Worm (Caenorhabditis elegans): Measurements from ENCODE around the gene C27A7.8.

C27A7.8 gene

ce11 chrV:12184308-12184999 is 31.5 kb downstream of the C27A7.8 start, which contains the start of gene srd-4:
TSS of gene srd-4 (plus strand) at chrV:12184949.
- TF ChIP-seq him-1 (tag; optimal IDR thresholded peaks at IDR 0.05) = no peak
- TF ChIP-seq dao-5 (tag; optimal IDR thresholded peaks at IDR 0.05) = no peak
- no peak for TF ChIP-seq W03F9.2 (tag; optimal IDR thresholded peaks at IDR 0.05)

- TF ChIP-seq him-1 (tag; optimal IDR thresholded peaks at IDR 0.05) (no peak), dao-5 (tag; optimal IDR thresholded peaks at IDR 0.05) (no peak), W03F9.2 (tag; optimal IDR thresholded peaks at IDR 0.05) (no peak)
Measured at ce11 chrV:12187344-12187743, 34.4 kb downstream of the C27A7.8 start, which contains the start of gene ZK863.8. TSS of gene ZK863.8 (minus strand) at chrV:12187516.

- TF ChIP-seq dao-5 (tag; optimal IDR thresholded peaks at IDR 0.05) (no peak), him-1 (tag; optimal IDR thresholded peaks at IDR 0.05) (no peak), W03F9.2 (tag; optimal IDR thresholded peaks at IDR 0.05) (no peak)
Measured at ce11 chrV:12188830-12189229, 35.9 kb downstream of the C27A7.8 start.

- no peak for TF ChIP-seq him-1 (tag; optimal IDR thresholded peaks at IDR 0.05)
- no peak for TF ChIP-seq dao-5 (tag; optimal IDR thresholded peaks at IDR 0.05)
- TF ChIP-seq W03F9.2 (tag; optimal IDR thresholded peaks at IDR 0.05) = peak; percentile 56
Measured at ce11 chrV:12190943-12191569, 38.1 kb downstream of the C27A7.8 start, which contains the start of gene dpy-30. TSS of gene dpy-30 (plus strand) at chrV:12191519.

- TF ChIP-seq W03F9.2 (tag; optimal IDR thresholded peaks at IDR 0.05) = no peak
- no peak for TF ChIP-seq dao-5 (tag; optimal IDR thresholded peaks at IDR 0.05)
- TF ChIP-seq him-1 (tag; optimal IDR thresholded peaks at IDR 0.05) = no peak
Measured at ce11 chrV:12192129-12192528, 39.2 kb downstream of the C27A7.8 start, which contains the start of gene rnp-1. TSS of gene rnp-1 (plus strand) at chrV:12192273.

- no peak for TF ChIP-seq dao-5 (tag; optimal IDR thresholded peaks at IDR 0.05)
- no peak for TF ChIP-seq W03F9.2 (tag; optimal IDR thresholded peaks at IDR 0.05)
- no peak for TF ChIP-seq him-1 (tag; optimal IDR thresholded peaks at IDR 0.05)
Measured at ce11 chrV:12194275-12194674, 41.3 kb downstream of the C27A7.8 start, which contains the start of gene ogdh-2. TSS of gene ogdh-2 (plus strand) at chrV:12194507.

- TF ChIP-seq W03F9.2 (tag; optimal IDR thresholded peaks at IDR 0.05) = no peak
- TF ChIP-seq dao-5 (tag; optimal IDR thresholded peaks at IDR 0.05) = no peak
- no peak for TF ChIP-seq him-1 (tag; optimal IDR thresholded peaks at IDR 0.05)
Measured at ce11 chrV:12195845-12196244, 42.9 kb downstream of the C27A7.8 start, which contains the start of gene ZK836.3. TSS of gene ZK836.3 (minus strand) at chrV:12195945.

ce11 chrV:12196659-12197058 is 43.7 kb downstream of the C27A7.8 start:
- no peak for TF ChIP-seq dao-5 (tag; optimal IDR thresholded peaks at IDR 0.05)
- TF ChIP-seq W03F9.2 (tag; optimal IDR thresholded peaks at IDR 0.05) = no peak
- no peak for TF ChIP-seq him-1 (tag; optimal IDR thresholded peaks at IDR 0.05)

- no peak for TF ChIP-seq him-1 (tag; optimal IDR thresholded peaks at IDR 0.05)
- TF ChIP-seq W03F9.2 (tag; optimal IDR thresholded peaks at IDR 0.05) = no peak
- no peak for TF ChIP-seq dao-5 (tag; optimal IDR thresholded peaks at IDR 0.05)
Measured at ce11 chrV:12197748-12198147, 44.8 kb downstream of the C27A7.8 start.

- TF ChIP-seq W03F9.2 (tag; optimal IDR thresholded peaks at IDR 0.05) = no peak
- no peak for TF ChIP-seq dao-5 (tag; optimal IDR thresholded peaks at IDR 0.05)
- TF ChIP-seq him-1 (tag; optimal IDR thresholded peaks at IDR 0.05) = no peak
Measured at ce11 chrV:12198545-12198944, 45.6 kb downstream of the C27A7.8 start, which contains the start of gene lon-3. TSS of gene lon-3 (minus strand) at chrV:12198645.

- no peak for TF ChIP-seq W03F9.2 (tag; optimal IDR thresholded peaks at IDR 0.05)
- no peak for TF ChIP-seq him-1 (tag; optimal IDR thresholded peaks at IDR 0.05)
- TF ChIP-seq dao-5 (tag; optimal IDR thresholded peaks at IDR 0.05) = no peak
Measured at ce11 chrV:12199474-12199873, 46.5 kb downstream of the C27A7.8 start.
